Worm (Caenorhabditis elegans): ENCODE data around the gene klp-17.

- no peak for TF ChIP-seq ceh-82 (tag; optimal IDR thresholded peaks at IDR 0.05)
- no peak for TF ChIP-seq lin-13 (GFP tag; optimal IDR thresholded peaks at IDR 0.05)
- TF ChIP-seq fkh-10 (GFP tag; optimal IDR thresholded peaks at IDR 0.05) = no peak
- no peak for TF ChIP-seq mep-1 (tag; optimal IDR thresholded peaks at IDR 0.05)
Observed at ce11 chrII:11448753-11449152, 18.7 kb downstream of the klp-17 start, which contains the start of gene W02B12.1.

All from whole organism, L1 larva.